Worm (Caenorhabditis elegans) whole organism, L4 larva: Measurements from ENCODE around the gene srt-54.

Source experiments
- F37D6.2 ChIP-seq: sonication (generic microtip); optimal IDR thresholded peaks from 2 replicates; lab custom pipeline; 2016; ENCODE audit warnings: mild to moderate bottlenecking, missing genetic modification characterization, missing compliant biosample characterization
- F49E8.2 ChIP-seq: sonication (generic microtip); optimal IDR thresholded peaks from 2 replicates; lab custom pipeline; 2016; ENCODE audit warnings: missing compliant biosample characterization, mild to moderate bottlenecking, missing genetic modification characterization, borderline replicate concordance
- T20F7.1 ChIP-seq: fragments of 200-800 bp; sonication (Bioruptor generic); optimal IDR thresholded peaks from 2 replicates; lab custom pipeline; 2018; ENCODE audit warnings: mild to moderate bottlenecking, missing genetic modification characterization, missing compliant biosample characterization
- Y48G9A.11 ChIP-seq: fragments of 200-800 bp; sonication (Bioruptor generic); IDR thresholded peaks from 2 replicates; pipeline ENCODE4 v1.3.6; 2022; ENCODE audit warnings: missing genetic modification reagents, missing genetic modification characterization, missing compliant biosample characterization
- Y5F2A.4 ChIP-seq: fragments of 200-800 bp; sonication (Bioruptor generic); optimal IDR thresholded peaks from 2 replicates; lab custom pipeline; 2018; ENCODE audit warnings: mild to moderate bottlenecking, missing genetic modification characterization, missing compliant biosample characterization
- Y75B8A.6 ChIP-seq: fragments of 200-800 bp; sonication (Bioruptor generic); IDR thresholded peaks from 2 replicates; pipeline ENCODE4 v1.3.6; 2022; ENCODE audit warnings: missing genetic modification reagents, missing genetic modification characterization, missing compliant biosample characterization
- ZK546.5 ChIP-seq, 2 experiments: sonication (generic microtip); optimal IDR thresholded peaks; 2 replicates each; lab custom pipeline; 2017; ENCODE audit warnings: missing biosample characterization in 2 of 2, missing genetic modification characterization in 2 of 2
- aha-1 ChIP-seq: fragments of 150-350 bp; peaks from one replicate; lab custom pipeline; 2014; ENCODE audit warnings: missing biosample characterization, missing genetic modification characterization
- aly-2 ChIP-seq: sonication (generic microtip); optimal IDR thresholded peaks from 2 replicates; lab custom pipeline; 2018; ENCODE audit warnings: missing biosample characterization, missing genetic modification characterization
- ama-1 ChIP-seq: fragments of 150-350 bp; optimal IDR thresholded peaks from 2 replicates; lab custom pipeline; 2014; ENCODE audit warnings: inconsistent platforms, mixed read lengths
- ceh-20 ChIP-seq: fragments of 200-800 bp; sonication (Bioruptor generic); IDR thresholded peaks from 2 replicates; pipeline ENCODE4 v1.3.6; 2022; ENCODE audit warnings: missing genetic modification reagents, missing genetic modification characterization, missing compliant biosample characterization
- ceh-32 ChIP-seq: sonication (generic microtip); optimal IDR thresholded peaks from 2 replicates; lab custom pipeline; 2016; ENCODE audit warnings: mild to moderate bottlenecking, missing genetic modification characterization, missing compliant biosample characterization; ENCODE audit not compliant: poor library complexity
- ctbp-1 ChIP-seq: fragments of 200-800 bp; sonication (Bioruptor generic); IDR thresholded peaks from 2 replicates; pipeline ENCODE4 v1.3.6; 2022; ENCODE audit warnings: missing genetic modification reagents, missing genetic modification characterization, missing compliant biosample characterization
- daf-12 ChIP-seq: fragments of 150-350 bp; optimal IDR thresholded peaks from 2 replicates; lab custom pipeline; 2014; ENCODE audit warnings: missing biosample characterization, missing genetic modification reagents, missing genetic modification characterization
- daf-19 ChIP-seq: fragments of 200-800 bp; sonication (Bioruptor generic); conservative IDR thresholded peaks from 2 replicates; pipeline ENCODE4 v1.3.6; 2022; ENCODE audit warnings: missing genetic modification characterization, missing compliant biosample characterization
- daf-8 ChIP-seq: fragments of 200-800 bp; sonication (Bioruptor generic); IDR thresholded peaks from 2 replicates; pipeline ENCODE4 v1.3.6; 2022; ENCODE audit warnings: missing genetic modification characterization, missing compliant biosample characterization
- fkh-10 ChIP-seq: fragments of 150-350 bp; optimal IDR thresholded peaks from 2 replicates; lab custom pipeline; 2014; ENCODE audit warnings: missing biosample characterization, missing genetic modification reagents, missing genetic modification characterization
- fos-1 ChIP-seq: fragments of 150-350 bp; optimal IDR thresholded peaks from 2 replicates; lab custom pipeline; 2014; ENCODE audit warnings: missing biosample characterization, missing genetic modification characterization
- gei-8 ChIP-seq: fragments of 200-800 bp; sonication (Bioruptor generic); optimal IDR thresholded peaks from 2 replicates; lab custom pipeline; 2018; ENCODE audit warnings: mild to moderate bottlenecking, missing genetic modification characterization, missing compliant biosample characterization
- hlh-11 ChIP-seq: fragments of 200-800 bp; sonication (Bioruptor generic); optimal IDR thresholded peaks from 2 replicates; lab custom pipeline; 2018; ENCODE audit warnings: mild to moderate bottlenecking, missing genetic modification characterization, missing compliant biosample characterization
- hlh-30 ChIP-seq: sonication (generic microtip); optimal IDR thresholded peaks from 2 replicates; lab custom pipeline; 2017; ENCODE audit warnings: antibody characterized with exemption, mild to moderate bottlenecking, missing genetic modification characterization, missing compliant biosample characterization; ENCODE audit not compliant: insufficient read depth
- hmg-1.1 ChIP-seq: fragments of 200-800 bp; sonication (Bioruptor generic); IDR thresholded peaks from 2 replicates; pipeline ENCODE4 v1.3.6; 2022; ENCODE audit warnings: missing genetic modification reagents, missing genetic modification characterization, missing compliant biosample characterization
- lin-1 ChIP-seq: fragments of 200-800 bp; sonication (Bioruptor generic); IDR thresholded peaks from 2 replicates; pipeline ENCODE4 v1.3.6; 2022; ENCODE audit warnings: missing genetic modification reagents, missing genetic modification characterization, missing compliant biosample characterization
- lin-38 ChIP-seq: fragments of 200-800 bp; sonication (Bioruptor generic); IDR thresholded peaks from 2 replicates; pipeline ENCODE4 v1.3.6; 2022; ENCODE audit warnings: missing genetic modification reagents, missing genetic modification characterization, missing compliant biosample characterization
- lir-3 ChIP-seq: sonication (generic microtip); optimal IDR thresholded peaks from 2 replicates; lab custom pipeline; 2016; ENCODE audit warnings: mild to moderate bottlenecking, missing genetic modification characterization, missing compliant biosample characterization
- lsy-2 ChIP-seq, 2 experiments: fragments of 150-350 bp in 1 of 2; sonication (generic microtip) in 1 of 2; optimal IDR thresholded peaks; 2 replicates each; lab custom pipeline; 2014 to 2017; ENCODE audit warnings: missing biosample characterization in 2 of 2, missing genetic modification characterization in 2 of 2
- madf-5 ChIP-seq, 2 experiments: fragments of 200-800 bp; sonication (Bioruptor generic); IDR thresholded peaks; 2 replicates each; pipeline ENCODE4 v1.3.6; 2022; ENCODE audit warnings: missing compliant biosample characterization in 2 of 2, missing genetic modification characterization in 2 of 2
- mdl-1 ChIP-seq, 2 experiments: fragments of 150-350 bp in 1 of 2; sonication (generic microtip) in 1 of 2; optimal IDR thresholded peaks; 2 replicates each; lab custom pipeline; 2014 to 2017; ENCODE audit warnings: missing biosample characterization in 2 of 2, missing genetic modification characterization in 2 of 2
- mep-1 ChIP-seq: fragments of 150-350 bp; sonication (generic microtip); optimal IDR thresholded peaks from 3 replicates; lab custom pipeline; 2014; ENCODE audit warnings: missing biosample characterization, missing genetic modification characterization
- mes-2 ChIP-seq: sonication (generic microtip); optimal IDR thresholded peaks from 2 replicates; lab custom pipeline; 2016; ENCODE audit warnings: missing genotype, mild to moderate bottlenecking, missing genetic modification characterization, missing compliant biosample characterization; ENCODE audit not compliant: poor library complexity, severe bottlenecking
- mxl-2 ChIP-seq: fragments of 200-800 bp; sonication (Bioruptor generic); conservative IDR thresholded peaks from 2 replicates; pipeline ENCODE4 v1.3.6; 2022; ENCODE audit warnings: missing genetic modification reagents, missing genetic modification characterization, missing compliant biosample characterization
- nhr-10 ChIP-seq: fragments of 150-350 bp; optimal IDR thresholded peaks from 2 replicates; lab custom pipeline; 2014; ENCODE audit warnings: missing biosample characterization, missing genetic modification characterization
- nhr-11 ChIP-seq: fragments of 150-350 bp; optimal IDR thresholded peaks from 2 replicates; lab custom pipeline; 2014; ENCODE audit warnings: missing biosample characterization, missing genetic modification characterization
- nhr-111 ChIP-seq: fragments of 200-800 bp; sonication (Bioruptor generic); optimal IDR thresholded peaks from 2 replicates; lab custom pipeline; 2018; ENCODE audit warnings: mild to moderate bottlenecking, missing genetic modification characterization, missing compliant biosample characterization
- nhr-28 ChIP-seq: fragments of 150-350 bp; optimal IDR thresholded peaks from 2 replicates; lab custom pipeline; 2014; ENCODE audit warnings: missing biosample characterization, missing genetic modification characterization
- nhr-6 ChIP-seq: fragments of 150-350 bp; optimal IDR thresholded peaks from 2 replicates; lab custom pipeline; 2014; ENCODE audit warnings: missing biosample characterization, missing genetic modification characterization
- nhr-76 ChIP-seq: fragments of 150-350 bp; optimal IDR thresholded peaks from 2 replicates; lab custom pipeline; 2014; ENCODE audit warnings: missing biosample characterization, missing genetic modification characterization
- nhr-77 ChIP-seq: fragments of 150-350 bp; optimal IDR thresholded peaks from 2 replicates; lab custom pipeline; 2014; ENCODE audit warnings: missing biosample characterization, missing genetic modification characterization
- rbr-2 ChIP-seq: sonication (generic microtip); optimal IDR thresholded peaks from 2 replicates; lab custom pipeline; 2016; ENCODE audit warnings: missing genotype, missing genetic modification characterization, missing compliant biosample characterization
- skn-1 ChIP-seq: fragments of 150-350 bp; optimal IDR thresholded peaks from 2 replicates; lab custom pipeline; 2014; ENCODE audit warnings: missing biosample characterization, missing genetic modification characterization
- snpc-1.2 ChIP-seq: fragments of 200-800 bp; sonication (Bioruptor generic); IDR thresholded peaks from 2 replicates; pipeline ENCODE4 v1.3.6; 2022; ENCODE audit warnings: missing genetic modification reagents, missing genetic modification characterization, missing compliant biosample characterization
- snpc-4 ChIP-seq: fragments of 150-350 bp; optimal IDR thresholded peaks from 2 replicates; lab custom pipeline; 2014; ENCODE audit warnings: missing biosample characterization, missing genetic modification characterization
- spr-3 ChIP-seq: fragments of 200-800 bp; sonication (Bioruptor generic); optimal IDR thresholded peaks from 2 replicates; lab custom pipeline; 2018; ENCODE audit warnings: mild to moderate bottlenecking, missing genetic modification characterization, missing compliant biosample characterization
- tag-97 ChIP-seq: fragments of 200-800 bp; sonication (Bioruptor generic); IDR thresholded peaks from 2 replicates; pipeline ENCODE4 v1.3.6; 2022; ENCODE audit warnings: missing genetic modification characterization, missing compliant biosample characterization
- tra-1 ChIP-seq: fragments of 200-800 bp; sonication (Bioruptor generic); IDR thresholded peaks from 2 replicates; pipeline ENCODE4 v1.3.6; 2022; ENCODE audit warnings: missing genetic modification reagents, missing genetic modification characterization, missing compliant biosample characterization
- unc-62 ChIP-seq, 3 experiments: fragments of 150-350 bp in 1 of 3; sonication (generic microtip); optimal IDR thresholded peaks in 2 of 3; peaks in 1 of 3; 1 replicate in 1 of 3; 2 replicates in 2 of 3; lab custom pipeline; 2014 to 2017; ENCODE audit warnings: missing biosample characterization in 3 of 3, missing genetic modification characterization in 3 of 3, missing genetic modification reagents in 3 of 3, missing genotype in 1 of 3
- vab-7 ChIP-seq: fragments of 200-800 bp; sonication (Bioruptor generic); IDR thresholded peaks from 2 replicates; pipeline ENCODE4 v1.3.6; 2022; ENCODE audit warnings: missing genetic modification reagents, missing genetic modification characterization, missing compliant biosample characterization
- zfp-2 ChIP-seq: sonication (generic microtip); optimal IDR thresholded peaks from 2 replicates; lab custom pipeline; 2016; ENCODE audit warnings: mild to moderate bottlenecking, missing genetic modification characterization, missing compliant biosample characterization
- zip-2 ChIP-seq: fragments of 150-350 bp; optimal IDR thresholded peaks from 2 replicates; lab custom pipeline; 2014; ENCODE audit warnings: missing biosample characterization, missing genetic modification characterization
- ztf-11 ChIP-seq: fragments of 150-350 bp; optimal IDR thresholded peaks from 2 replicates; lab custom pipeline; 2014; ENCODE audit warnings: missing biosample characterization, missing genetic modification characterization
- ztf-7 ChIP-seq: fragments of 150-350 bp; optimal IDR thresholded peaks from 2 replicates; lab custom pipeline; 2014; ENCODE audit warnings: missing biosample characterization, missing genetic modification characterization

Gene srt-54

ce11 chrII:97992-98763, 18.8 kb upstream of the srt-54 start, which contains the start of the genes luc-7L3 and sftb-6 (continued):
- TF ChIP-seq ceh-20 (GFP tag; lab: Robert Waterston, UW) = no peak
- TF ChIP-seq Y48G9A.11 (GFP tag; lab: Robert Waterston, UW) = peak; percentile 97
- TF ChIP-seq snpc-4 (tag; lab: Kevin White, UChicago) = no peak
- TF ChIP-seq gei-8 (GFP tag; lab: Kevin White, UChicago) = no peak
- TF ChIP-seq mdl-1 (tag; optimal IDR thresholded peaks at IDR 0.05; lab: Kevin White, UChicago) = no peak
- no peak for TF ChIP-seq ztf-7 (tag; lab: Kevin White, UChicago)
- no peak for TF ChIP-seq lir-3 (tag; lab: Kevin White, UChicago)
- TF ChIP-seq zip-2 (tag; lab: Kevin White, UChicago) = no peak
- peak; percentile 26 for TF ChIP-seq lin-38 (GFP tag; lab: Robert Waterston, UW)
- peak; percentile 29; the same call in 1 of the 2 replicates for TF ChIP-seq hmg-1.1 (GFP tag; lab: Robert Waterston, UW)
- no peak for TF ChIP-seq F49E8.2
- TF ChIP-seq daf-8 (GFP tag; lab: Robert Waterston, UW) = no peak
- no peak for TF ChIP-seq mes-2
- no peak for TF ChIP-seq nhr-77
- no peak for TF ChIP-seq snpc-1.2
- peak in 1 of 2 experiments; percentile 72 for TF ChIP-seq lsy-2 (tag; optimal IDR thresholded peaks at IDR 0.05; lab: Kevin White, UChicago)
- TF ChIP-seq aha-1 (tag; lab: Kevin White, UChicago) = no peak
- TF ChIP-seq nhr-28 (tag; lab: Kevin White, UChicago) = no peak
- TF ChIP-seq madf-5 (GFP tag; IDR thresholded peaks at IDR 0.05; lab: Robert Waterston, UW) = no peak
- no peak for TF ChIP-seq nhr-6
- no peak for TF ChIP-seq nhr-76 (tag; lab: Kevin White, UChicago)
- no peak for TF ChIP-seq daf-19 (GFP tag; lab: Robert Waterston, UW)
- TF ChIP-seq mep-1 (tag; lab: Kevin White, UChicago) = peak; percentile 56
- no peak for TF ChIP-seq ama-1 (lab: Kevin White, UChicago)
- TF ChIP-seq aly-2 (tag; lab: Kevin White, UChicago) = no peak
- no peak for TF ChIP-seq mxl-2
- 0 out of 2 replicates have a peak, but pooled peaks have one; percentile 19 for TF ChIP-seq ctbp-1
- TF ChIP-seq fkh-10 (GFP tag; lab: Kevin White, UChicago) = peak; percentile 25
- TF ChIP-seq F37D6.2 (tag; lab: Kevin White, UChicago) = no peak
- TF ChIP-seq Y75B8A.6 (GFP tag; lab: Robert Waterston, UW) = no peak
- TF ChIP-seq lin-1 (GFP tag; lab: Robert Waterston, UW) = no peak
- no peak for TF ChIP-seq Y5F2A.4 (GFP tag; lab: Kevin White, UChicago)
- TF ChIP-seq vab-7 (GFP tag; lab: Robert Waterston, UW) = no peak
- TF ChIP-seq nhr-11 (tag; lab: Kevin White, UChicago) = no peak
- no peak for TF ChIP-seq fos-1 (tag; lab: Kevin White, UChicago)
- no peak for TF ChIP-seq skn-1
- no peak for TF ChIP-seq spr-3 (GFP tag; lab: Kevin White, UChicago)
- no peak for TF ChIP-seq hlh-11 (tag; lab: Kevin White, UChicago)
- TF ChIP-seq unc-62 (GFP tag; optimal IDR thresholded peaks at IDR 0.05 in 1 of 2; lab: Kevin White, UChicago) = no peak
- no peak for TF ChIP-seq unc-62 (tag; optimal IDR thresholded peaks at IDR 0.05; lab: Kevin White, UChicago)
- no peak for TF ChIP-seq ceh-32 (tag; lab: Kevin White, UChicago)
- no peak for TF ChIP-seq nhr-111 (GFP tag; lab: Kevin White, UChicago)
- TF ChIP-seq tag-97 (GFP tag; lab: Robert Waterston, UW) = no peak
- no peak for TF ChIP-seq tra-1
- no peak for TF ChIP-seq ZK546.5 (tag; optimal IDR thresholded peaks at IDR 0.05; lab: Kevin White, UChicago)
- TF ChIP-seq ztf-11 (tag; lab: Kevin White, UChicago) = no peak
- peak; percentile 48 for TF ChIP-seq rbr-2 (tag; lab: Kevin White, UChicago)
- TF ChIP-seq hlh-30 = peak; percentile 21
- no peak for TF ChIP-seq zfp-2
- no peak for TF ChIP-seq daf-12
- no peak for TF ChIP-seq nhr-10
- peak; percentile 100 for TF ChIP-seq T20F7.1
